Worm (Caenorhabditis elegans) whole organism, young adult: Measurements from ENCODE around the gene R102.1.

Source experiments
- C06A6.2 ChIP-seq: fragments of 200-800 bp; sonication (Bioruptor generic); conservative IDR thresholded peaks from 2 replicates; pipeline ENCODE4 v1.3.6; 2022; ENCODE audit warnings: missing genetic modification characterization, missing compliant biosample characterization
- C17E4.6 ChIP-seq: fragments of 200-800 bp; sonication (Bioruptor generic); IDR thresholded peaks from 2 replicates; pipeline ENCODE4 v1.3.6; 2022; ENCODE audit warnings: missing genetic modification reagents, missing genetic modification characterization, missing compliant biosample characterization
- F49E8.2 ChIP-seq: sonication (generic microtip); optimal IDR thresholded peaks from 3 replicates; lab custom pipeline; 2017; ENCODE audit warnings: missing genetic modification characterization, mild to moderate bottlenecking, missing compliant biosample characterization, antibody characterized with exemption, moderate library complexity; ENCODE audit not compliant: insufficient read depth
- F55B11.4 ChIP-seq: sonication (generic microtip); optimal IDR thresholded peaks from 2 replicates; lab custom pipeline; 2016; ENCODE audit warnings: missing compliant biosample characterization, missing genetic modification characterization, borderline replicate concordance; ENCODE audit not compliant: insufficient read depth
- F57C9.4 ChIP-seq: sonication (generic microtip); optimal IDR thresholded peaks from 2 replicates; lab custom pipeline; 2017; ENCODE audit warnings: mild to moderate bottlenecking, missing genetic modification characterization, missing compliant biosample characterization
- T26A5.8 ChIP-seq: sonication (generic microtip); optimal IDR thresholded peaks from 2 replicates; lab custom pipeline; 2016; ENCODE audit warnings: missing genetic modification characterization, missing compliant biosample characterization
- Y53G8AR.9 ChIP-seq: fragments of 200-800 bp; sonication (Bioruptor generic); conservative IDR thresholded peaks from 2 replicates; pipeline ENCODE4 v1.3.6; 2022; ENCODE audit warnings: missing genetic modification reagents, missing genetic modification characterization, missing compliant biosample characterization
- Y56A3A.18 ChIP-seq: fragments of 200-800 bp; sonication (Bioruptor generic); IDR thresholded peaks from 2 replicates; pipeline ENCODE4 v1.3.6; 2022; ENCODE audit warnings: missing genetic modification reagents, missing genetic modification characterization, missing compliant biosample characterization
- aptf-2 ChIP-seq: fragments of 200-800 bp; sonication (Bioruptor generic); conservative IDR thresholded peaks from 2 replicates; pipeline ENCODE4 v1.3.6; 2022; ENCODE audit warnings: missing genetic modification reagents, missing genetic modification characterization, missing compliant biosample characterization
- athp-1 ChIP-seq: sonication (generic microtip); optimal IDR thresholded peaks from 2 replicates; lab custom pipeline; 2017; ENCODE audit warnings: mild to moderate bottlenecking, missing genetic modification characterization, missing compliant biosample characterization
- attf-5 ChIP-seq: fragments of 200-800 bp; sonication (Bioruptor generic); optimal IDR thresholded peaks from 2 replicates; lab custom pipeline; 2018; ENCODE audit warnings: mild to moderate bottlenecking, missing genetic modification characterization, missing compliant biosample characterization
- ceh-100 ChIP-seq: fragments of 200-800 bp; sonication (Bioruptor generic); IDR thresholded peaks from 2 replicates; pipeline ENCODE4 v1.3.6; 2022; ENCODE audit warnings: missing genetic modification reagents, missing genetic modification characterization, missing compliant biosample characterization
- ceh-91 ChIP-seq: fragments of 200-800 bp; sonication (Bioruptor generic); IDR thresholded peaks from 2 replicates; pipeline ENCODE4 v1.3.6; 2022; ENCODE audit warnings: missing genetic modification reagents, missing genetic modification characterization, missing compliant biosample characterization
- die-1 ChIP-seq: sonication (generic microtip); optimal IDR thresholded peaks from 2 replicates; lab custom pipeline; 2016; ENCODE audit warnings: missing genotype, mild to moderate bottlenecking, missing genetic modification characterization, missing compliant biosample characterization
- dpff-1 ChIP-seq: sonication (generic microtip); optimal IDR thresholded peaks from 2 replicates; lab custom pipeline; 2017; ENCODE audit warnings: mild to moderate bottlenecking, missing genetic modification characterization, missing compliant biosample characterization
- dpl-1 ChIP-seq: fragments of 150-350 bp; optimal IDR thresholded peaks from 2 replicates; lab custom pipeline; 2014; ENCODE audit warnings: missing biosample characterization, missing genetic modification reagents, missing genetic modification characterization
- egrh-3 ChIP-seq: fragments of 200-800 bp; sonication (Bioruptor generic); IDR thresholded peaks from 2 replicates; pipeline ENCODE4 v1.3.6; 2022; ENCODE audit warnings: missing genetic modification reagents, missing genetic modification characterization, missing compliant biosample characterization
- gei-17 ChIP-seq: fragments of 200-800 bp; sonication (Bioruptor generic); optimal IDR thresholded peaks from 2 replicates; lab custom pipeline; 2018; ENCODE audit warnings: mild to moderate bottlenecking, missing genetic modification characterization, missing compliant biosample characterization
- hlh-26 ChIP-seq: fragments of 200-800 bp; sonication (Bioruptor generic); conservative IDR thresholded peaks from 2 replicates; pipeline ENCODE4 v1.3.6; 2022; ENCODE audit warnings: missing genetic modification reagents, missing genetic modification characterization, missing compliant biosample characterization
- hmg-20 ChIP-seq: fragments of 200-800 bp; sonication (Bioruptor generic); IDR thresholded peaks from 2 replicates; pipeline ENCODE4 v1.3.6; 2022; ENCODE audit warnings: missing genetic modification reagents, missing genetic modification characterization, missing compliant biosample characterization
- hsf-1 ChIP-seq: fragments of 200-800 bp; sonication (Bioruptor generic); IDR thresholded peaks from 2 replicates; pipeline ENCODE4 v1.3.6; 2022; ENCODE audit warnings: missing genetic modification reagents, missing genetic modification characterization, missing compliant biosample characterization
- let-526 ChIP-seq: fragments of 200-800 bp; sonication (Bioruptor generic); IDR thresholded peaks from 2 replicates; pipeline ENCODE4 v1.3.6; 2022; ENCODE audit warnings: missing genetic modification reagents, missing genetic modification characterization, missing compliant biosample characterization
- lin-26 ChIP-seq: fragments of 200-800 bp; sonication (Bioruptor generic); IDR thresholded peaks from 2 replicates; pipeline ENCODE4 v1.3.6; 2022; ENCODE audit warnings: missing genetic modification reagents, missing genetic modification characterization, missing compliant biosample characterization
- lin-40 ChIP-seq: sonication (generic microtip); optimal IDR thresholded peaks from 2 replicates; lab custom pipeline; 2016; ENCODE audit warnings: missing genetic modification characterization, mild to moderate bottlenecking, missing compliant biosample characterization, missing genotype, missing genetic modification reagents
- lin-54 ChIP-seq: fragments of 200-800 bp; sonication (Bioruptor generic); optimal IDR thresholded peaks from 2 replicates; lab custom pipeline; 2018; ENCODE audit warnings: mild to moderate bottlenecking, missing genetic modification characterization, missing compliant biosample characterization
- lsl-1 ChIP-seq: fragments of 200-800 bp; sonication (Bioruptor generic); optimal IDR thresholded peaks from 2 replicates; lab custom pipeline; 2018; ENCODE audit warnings: mild to moderate bottlenecking, missing genetic modification characterization, moderate library complexity, missing compliant biosample characterization
- mel-28 ChIP-seq: sonication (generic microtip); optimal IDR thresholded peaks from 2 replicates; lab custom pipeline; 2016; ENCODE audit warnings: borderline replicate concordance, mild to moderate bottlenecking, missing genetic modification characterization, missing compliant biosample characterization
- nhr-120 ChIP-seq: fragments of 200-800 bp; sonication (Bioruptor generic); IDR thresholded peaks from 2 replicates; pipeline ENCODE4 v1.3.6; 2022; ENCODE audit warnings: missing genetic modification characterization, missing compliant biosample characterization
- pha-4 ChIP-seq: fragments of 150-350 bp; sonication (generic microtip); optimal IDR thresholded peaks from 2 replicates; lab custom pipeline; 2014; ENCODE audit warnings: missing biosample characterization, missing genetic modification reagents, missing genetic modification characterization
- rpc-1 ChIP-seq, 2 experiments: fragments of 150-350 bp in 1 of 2; sonication (generic microtip) in 1 of 2; optimal IDR thresholded peaks; 2 replicates each; lab custom pipeline; 2014 to 2018; ENCODE audit warnings: missing biosample characterization in 1 of 2, missing genetic modification characterization in 1 of 2, missing genetic modification reagents in 1 of 2, missing genotype in 1 of 2
- sea-2 ChIP-seq: fragments of 200-800 bp; sonication (Bioruptor generic); IDR thresholded peaks from 2 replicates; pipeline ENCODE4 v1.3.6; 2022; ENCODE audit warnings: missing genetic modification characterization, missing compliant biosample characterization
- snpc-1.3 ChIP-seq: sonication (generic microtip); optimal IDR thresholded peaks from 2 replicates; lab custom pipeline; 2017; ENCODE audit warnings: missing genetic modification characterization, mild to moderate bottlenecking, missing compliant biosample characterization, antibody characterized with exemption, moderate library complexity, missing genotype, missing genetic modification reagents; ENCODE audit not compliant: insufficient read depth
- snpc-4 ChIP-seq, 5 experiments: fragments of 150-350 bp in 1 of 5; sonication (generic microtip) in 4 of 5; optimal IDR thresholded peaks; 2 replicates each; lab custom pipeline; 2014 to 2018; ENCODE audit warnings: missing genetic modification characterization in 5 of 5, missing biosample characterization in 3 of 5, antibody characterized with exemption in 2 of 5, mild to moderate bottlenecking in 2 of 5, missing compliant biosample characterization in 2 of 5, missing genotype in 2 of 5, moderate library complexity in 2 of 5, missing genetic modification reagents in 1 of 5
- sptf-2 ChIP-seq: fragments of 200-800 bp; sonication (Bioruptor generic); optimal IDR thresholded peaks from 2 replicates; lab custom pipeline; 2018; ENCODE audit warnings: mild to moderate bottlenecking, missing genetic modification characterization, missing compliant biosample characterization
- tbx-9 ChIP-seq: sonication (generic microtip); optimal IDR thresholded peaks from 2 replicates; lab custom pipeline; 2016; ENCODE audit warnings: borderline replicate concordance, missing genetic modification characterization, inconsistent platforms, missing compliant biosample characterization
- tlf-1 ChIP-seq: fragments of 200-800 bp; sonication (Bioruptor generic); optimal IDR thresholded peaks from 2 replicates; lab custom pipeline; 2018; ENCODE audit warnings: mild to moderate bottlenecking, missing genetic modification characterization, missing compliant biosample characterization
- xnd-1 ChIP-seq: sonication (generic microtip); optimal IDR thresholded peaks from 2 replicates; lab custom pipeline; 2016; ENCODE audit warnings: missing genotype, missing genetic modification reagents, missing genetic modification characterization, missing compliant biosample characterization
- ztf-3 ChIP-seq: fragments of 200-800 bp; sonication (Bioruptor generic); optimal IDR thresholded peaks from 2 replicates; lab custom pipeline; 2018; ENCODE audit warnings: mild to moderate bottlenecking, missing genetic modification characterization, missing compliant biosample characterization
- ztf-6 ChIP-seq: fragments of 200-800 bp; sonication (Bioruptor generic); IDR thresholded peaks from 2 replicates; pipeline ENCODE4 v1.3.6; 2022; ENCODE audit warnings: missing genetic modification reagents, missing genetic modification characterization, missing compliant biosample characterization

R102.1 gene

DNA sequence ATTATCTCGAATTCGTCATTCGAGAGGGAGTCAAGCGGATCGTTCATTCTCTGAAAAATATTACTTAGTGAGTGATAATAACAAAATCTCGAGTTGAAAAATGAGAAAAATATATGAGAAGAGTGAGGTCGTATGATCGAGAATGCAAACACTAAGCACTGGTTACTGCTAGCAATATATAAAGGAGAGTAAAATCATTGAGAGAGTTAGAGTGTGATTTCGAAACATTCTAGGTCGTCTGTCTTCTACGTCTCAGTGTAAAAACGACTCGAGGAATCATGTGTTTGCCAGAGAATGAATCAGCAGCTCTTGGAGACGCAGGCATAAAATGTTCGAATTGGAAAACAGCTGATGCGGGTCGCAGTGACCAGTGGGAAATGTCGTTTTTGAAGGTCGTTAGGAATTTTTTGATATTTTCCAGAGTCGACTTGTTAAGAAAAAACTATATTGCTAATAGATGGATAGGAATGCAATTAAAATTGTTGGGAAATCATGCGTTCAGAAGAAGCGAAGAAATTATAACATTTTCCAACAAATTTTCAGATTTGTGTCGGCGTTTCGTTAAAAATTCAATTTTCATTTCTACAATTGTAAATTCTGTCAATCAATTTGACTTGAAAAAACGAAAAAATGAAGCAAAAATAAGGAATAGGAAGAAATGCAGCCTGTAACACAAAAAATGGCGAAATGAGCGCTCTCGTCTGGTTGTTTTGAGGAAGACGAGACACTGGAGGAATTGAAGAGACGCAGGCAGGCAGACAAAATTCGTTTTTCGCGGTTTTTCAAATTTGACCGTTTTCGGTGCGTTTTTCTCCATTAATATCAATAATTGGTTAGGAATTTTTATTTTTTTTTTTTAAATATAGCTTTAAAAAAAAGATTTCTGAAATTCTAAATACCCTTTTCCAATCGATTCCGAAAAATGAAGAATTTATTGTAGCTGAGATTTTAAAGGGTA, 11.5 kb downstream of the R102.1 start, which contains the start of gene allo-1 (continued):
- TF ChIP-seq snpc-4 (GFP tag; optimal IDR thresholded peaks at IDR 0.05; lab: Kevin White, UChicago) (no peak), snpc-4 (tag; optimal IDR thresholded peaks at IDR 0.05; lab: Kevin White, UChicago) (no peak), hsf-1 (GFP tag; lab: Robert Waterston, UW) (no peak), F55B11.4 (tag; lab: Kevin White, UChicago) (no peak), F57C9.4 (tag; lab: Kevin White, UChicago) (no peak), athp-1 (no peak), C06A6.2 (no peak), mel-28 (tag; lab: Kevin White, UChicago) (no peak), C17E4.6 (GFP tag; lab: Robert Waterston, UW) (no peak), sptf-2 (GFP tag; lab: Kevin White, UChicago) (no peak), ztf-3 (GFP tag; lab: Kevin White, UChicago) (no peak), egrh-3 (GFP tag; lab: Robert Waterston, UW) (no peak), rpc-1 (optimal IDR thresholded peaks at IDR 0.05; lab: Kevin White, UChicago) (no peak), rpc-1 (tag; optimal IDR thresholded peaks at IDR 0.05; lab: Kevin White, UChicago) (no peak), tlf-1 (GFP tag; lab: Kevin White, UChicago) (no peak), tbx-9 (tag; lab: Kevin White, UChicago) (no peak), pha-4 (peak; percentile 4), sea-2 (no peak), nhr-120 (GFP tag; lab: Robert Waterston, UW) (no peak), lsl-1 (GFP tag; lab: Kevin White, UChicago) (no peak), T26A5.8 (tag; lab: Kevin White, UChicago) (no peak), let-526 (GFP tag; lab: Robert Waterston, UW) (no peak), hmg-20 (GFP tag; lab: Robert Waterston, UW) (no peak), snpc-1.3 (tag; lab: Kevin White, UChicago) (no peak), Y53G8AR.9 (GFP tag; lab: Robert Waterston, UW) (no peak), gei-17 (GFP tag; lab: Kevin White, UChicago) (no peak), lin-54 (GFP tag; lab: Kevin White, UChicago) (peak; percentile 66), hlh-26 (GFP tag; lab: Robert Waterston, UW) (no peak), attf-5 (GFP tag; lab: Kevin White, UChicago) (peak; percentile 90), die-1 (tag; lab: Kevin White, UChicago) (no peak), F49E8.2 (tag; lab: Kevin White, UChicago) (no peak), Y56A3A.18 (no peak), xnd-1 (no peak), dpl-1 (GFP tag; lab: Kevin White, UChicago) (peak; percentile 36), lin-40 (peak; percentile 52), ceh-91 (GFP tag; lab: Robert Waterston, UW) (no peak), ztf-6 (no peak), lin-26 (GFP tag; lab: Robert Waterston, UW) (no peak), aptf-2 (GFP tag; lab: Robert Waterston, UW) (no peak), dpff-1 (tag; lab: Kevin White, UChicago) (no peak), ceh-100 (GFP tag; lab: Robert Waterston, UW) (no peak)
